Worm (Caenorhabditis elegans) whole organism, L1 larva: ENCODE data around the gene ugt-30.
"Not testable (repeated sequence)": the region's sequence is repeated elsewhere in the genome, so short reads cannot be mapped to it uniquely, and the experiment has no call there.

Experiments used
- C16A3.4 ChIP-seq: fragments of 150-350 bp; optimal IDR thresholded peaks from 2 replicates; lab custom pipeline; 2014; ENCODE audit warnings: missing biosample characterization, missing genetic modification characterization
- F16B12.6 ChIP-seq: fragments of 150-350 bp; optimal IDR thresholded peaks from 2 replicates; lab custom pipeline; 2014; ENCODE audit warnings: missing biosample characterization, missing genetic modification characterization
- aha-1 ChIP-seq: fragments of 150-350 bp; optimal IDR thresholded peaks from 2 replicates; lab custom pipeline; 2014; ENCODE audit warnings: missing biosample characterization, missing genetic modification characterization
- aly-2 ChIP-seq: fragments of 150-350 bp; optimal IDR thresholded peaks from 2 replicates; lab custom pipeline; 2014; ENCODE audit warnings: missing biosample characterization, missing genetic modification characterization
- ceh-63 ChIP-seq: fragments of 200-800 bp; sonication (Bioruptor generic); optimal IDR thresholded peaks from 2 replicates; lab custom pipeline; 2018; ENCODE audit warnings: mild to moderate bottlenecking, missing genetic modification characterization, missing compliant biosample characterization
- ceh-88 ChIP-seq: fragments of 200-800 bp; sonication (Bioruptor generic); IDR thresholded peaks from 2 replicates; pipeline ENCODE4 v1.3.6; 2022; ENCODE audit warnings: missing genetic modification characterization, missing compliant biosample characterization
- dsc-1 ChIP-seq: sonication (generic microtip); optimal IDR thresholded peaks from 2 replicates; lab custom pipeline; 2016; ENCODE audit warnings: mild to moderate bottlenecking, missing genetic modification characterization, missing compliant biosample characterization
- efl-3 ChIP-seq: fragments of 200-800 bp; sonication (Bioruptor generic); optimal IDR thresholded peaks from 2 replicates; lab custom pipeline; 2018; ENCODE audit warnings: mild to moderate bottlenecking, missing genetic modification characterization, missing compliant biosample characterization
- egl-13 ChIP-seq: sonication (generic microtip); optimal IDR thresholded peaks from 2 replicates; lab custom pipeline; 2016; ENCODE audit warnings: missing genotype, missing genetic modification reagents, missing genetic modification characterization, missing compliant biosample characterization
- egl-27 ChIP-seq, 2 experiments: fragments of 150-350 bp in 1 of 2; sonication (generic microtip); optimal IDR thresholded peaks; 3 replicates each; lab custom pipeline; 2017 to 2018; ENCODE audit warnings: missing biosample characterization in 2 of 2, missing genetic modification characterization in 2 of 2, missing genetic modification reagents in 2 of 2
- elt-2 ChIP-seq: sonication (generic microtip); optimal IDR thresholded peaks from 2 replicates; lab custom pipeline; 2016; ENCODE audit warnings: missing genetic modification characterization, mild to moderate bottlenecking, inconsistent platforms, missing compliant biosample characterization, missing genetic modification reagents
- fos-1 ChIP-seq: fragments of 150-350 bp; optimal IDR thresholded peaks from 2 replicates; lab custom pipeline; 2014; ENCODE audit warnings: missing biosample characterization, missing genetic modification characterization
- grh-1 ChIP-seq: fragments of 200-800 bp; sonication (Bioruptor generic); IDR thresholded peaks from 2 replicates; pipeline ENCODE4 v1.3.6; 2022; ENCODE audit warnings: missing genetic modification reagents, missing genetic modification characterization, missing compliant biosample characterization
- hlh-17 ChIP-seq: fragments of 200-800 bp; sonication (Bioruptor generic); optimal IDR thresholded peaks from 2 replicates; lab custom pipeline; 2018; ENCODE audit warnings: missing genetic modification characterization, mild to moderate bottlenecking, missing compliant biosample characterization, moderate library complexity, borderline replicate concordance
- hlh-4 ChIP-seq: sonication (generic microtip); optimal IDR thresholded peaks from 2 replicates; lab custom pipeline; 2016; ENCODE audit warnings: mild to moderate bottlenecking, missing genetic modification characterization, missing compliant biosample characterization
- hpl-2 ChIP-seq: fragments of 150-350 bp; optimal IDR thresholded peaks from 2 replicates; lab custom pipeline; 2014; ENCODE audit warnings: missing biosample characterization, missing genetic modification reagents, missing genetic modification characterization
- irx-1 ChIP-seq: sonication (generic microtip); optimal IDR thresholded peaks from 2 replicates; lab custom pipeline; 2016; ENCODE audit warnings: missing genetic modification characterization, missing compliant biosample characterization
- isw-1 ChIP-seq: fragments of 200-800 bp; sonication (Bioruptor generic); IDR thresholded peaks from 2 replicates; pipeline ENCODE4 v1.3.6; 2022; ENCODE audit warnings: missing genetic modification characterization, missing compliant biosample characterization
- jun-1 ChIP-seq: fragments of 150-350 bp; optimal IDR thresholded peaks from 2 replicates; lab custom pipeline; 2014; ENCODE audit warnings: missing biosample characterization, missing genetic modification reagents, missing genetic modification characterization
- lin-13 ChIP-seq: fragments of 150-350 bp; optimal IDR thresholded peaks from 2 replicates; lab custom pipeline; 2014; ENCODE audit warnings: missing biosample characterization, missing genetic modification reagents, missing genetic modification characterization
- lin-15B ChIP-seq: fragments of 150-350 bp; sonication (generic microtip); optimal IDR thresholded peaks from 3 replicates; lab custom pipeline; 2014; ENCODE audit warnings: missing biosample characterization, missing genetic modification characterization
- lin-39 ChIP-seq: fragments of 150-350 bp; optimal IDR thresholded peaks from 2 replicates; lab custom pipeline; 2014; ENCODE audit warnings: missing biosample characterization, missing genetic modification reagents, missing genetic modification characterization
- lsy-2 ChIP-seq, 2 experiments: fragments of 150-350 bp; optimal IDR thresholded peaks; 2 replicates each; lab custom pipeline; 2014; ENCODE audit warnings: missing biosample characterization in 2 of 2, missing genetic modification characterization in 2 of 2
- mdl-1 ChIP-seq, 2 experiments: fragments of 150-350 bp; optimal IDR thresholded peaks; 2 replicates each; lab custom pipeline; 2014 to 2017; ENCODE audit warnings: missing biosample characterization in 2 of 2, missing genetic modification characterization in 2 of 2, inconsistent platforms in 1 of 2
- nhr-11 ChIP-seq: fragments of 150-350 bp; optimal IDR thresholded peaks from 2 replicates; lab custom pipeline; 2014; ENCODE audit warnings: missing biosample characterization, missing genetic modification characterization
- nhr-20 ChIP-seq: sonication (generic microtip); optimal IDR thresholded peaks from 2 replicates; lab custom pipeline; 2016; ENCODE audit warnings: mild to moderate bottlenecking, missing genetic modification characterization, missing compliant biosample characterization
- nhr-237 ChIP-seq: fragments of 150-350 bp; optimal IDR thresholded peaks from 2 replicates; lab custom pipeline; 2014; ENCODE audit warnings: missing biosample characterization, missing genetic modification characterization
- nhr-47 ChIP-seq: sonication (generic microtip); optimal IDR thresholded peaks from 2 replicates; lab custom pipeline; 2016; ENCODE audit warnings: mild to moderate bottlenecking, missing genetic modification characterization, moderate library complexity, missing compliant biosample characterization
- nhr-71 ChIP-seq: sonication (generic microtip); optimal IDR thresholded peaks from 2 replicates; lab custom pipeline; 2016; ENCODE audit warnings: mild to moderate bottlenecking, missing genetic modification characterization, moderate library complexity, missing compliant biosample characterization
- nhr-84 ChIP-seq: sonication (generic microtip); optimal IDR thresholded peaks from 2 replicates; lab custom pipeline; 2017; ENCODE audit warnings: missing biosample characterization, missing genetic modification characterization
- nhr-90 ChIP-seq: sonication (generic microtip); optimal IDR thresholded peaks from 2 replicates; lab custom pipeline; 2016; ENCODE audit warnings: mild to moderate bottlenecking, missing genetic modification characterization, missing compliant biosample characterization; ENCODE audit not compliant: poor library complexity
- pqm-1 ChIP-seq: sonication (generic microtip); optimal IDR thresholded peaks from 3 replicates; lab custom pipeline; 2017; ENCODE audit warnings: missing biosample characterization, missing genetic modification characterization
- rnt-1 ChIP-seq: sonication (generic microtip); optimal IDR thresholded peaks from 2 replicates; lab custom pipeline; 2016; ENCODE audit warnings: mild to moderate bottlenecking, missing genetic modification characterization, moderate library complexity, missing compliant biosample characterization
- snpc-4 ChIP-seq: fragments of 150-350 bp; optimal IDR thresholded peaks from 2 replicates; lab custom pipeline; 2014; ENCODE audit warnings: missing biosample characterization, missing genetic modification characterization
- sptf-1 ChIP-seq: fragments of 150-350 bp; optimal IDR thresholded peaks from 2 replicates; lab custom pipeline; 2014; ENCODE audit warnings: missing biosample characterization, missing genetic modification characterization
- sup-37 ChIP-seq: fragments of 200-800 bp; sonication (Bioruptor generic); optimal IDR thresholded peaks from 2 replicates; lab custom pipeline; 2018; ENCODE audit warnings: mild to moderate bottlenecking, missing genetic modification characterization, missing compliant biosample characterization
- swsn-7 ChIP-seq: sonication (generic microtip); optimal IDR thresholded peaks from 2 replicates; lab custom pipeline; 2016; ENCODE audit warnings: missing genetic modification characterization, missing compliant biosample characterization
- tlp-1 ChIP-seq: fragments of 150-350 bp; optimal IDR thresholded peaks from 2 replicates; lab custom pipeline; 2014; ENCODE audit warnings: missing biosample characterization, missing genetic modification characterization
- unc-30 ChIP-seq: sonication (generic microtip); optimal IDR thresholded peaks from 2 replicates; lab custom pipeline; 2017; ENCODE audit warnings: missing biosample characterization, missing genetic modification characterization
- unc-62 ChIP-seq: fragments of 150-350 bp; optimal IDR thresholded peaks from 2 replicates; lab custom pipeline; 2014; ENCODE audit warnings: missing biosample characterization, missing genetic modification reagents, missing genetic modification characterization
- ztf-11 ChIP-seq, 2 experiments: sonication (generic microtip); optimal IDR thresholded peaks; 2 replicates each; lab custom pipeline; 2016 to 2017; ENCODE audit warnings: missing genetic modification characterization in 2 of 2, missing biosample characterization in 1 of 2, missing compliant biosample characterization in 1 of 2
- ztf-4 ChIP-seq: fragments of 150-350 bp; optimal IDR thresholded peaks from 2 replicates; lab custom pipeline; 2014; ENCODE audit warnings: missing biosample characterization, missing genetic modification characterization

The ugt-30 gene

ce11 chrV:15127413-15127812 lies 2.4 kb upstream of the ugt-30 start, which contains the start of gene srj-27:
srj-27 (minus strand) TSS chrV:15127513.
- TF ChIP-seq aly-2 (tag; lab: Kevin White, UChicago) (no peak), egl-13 (tag; lab: Kevin White, UChicago) (no peak), mdl-1 (tag; optimal IDR thresholded peaks at IDR 0.05; lab: Kevin White, UChicago) (no peak), tlp-1 (tag; lab: Kevin White, UChicago) (no peak), isw-1 (GFP tag; lab: Robert Waterston, UW) (no peak)

ce11 chrV:15119517-15119916 lies 5.5 kb downstream of the ugt-30 start, which contains the start of gene flor-1:
flor-1 (minus strand) TSS chrV:15119617.
- no peak for TF ChIP-seq lin-13 (GFP tag; lab: Kevin White, UChicago)
- TF ChIP-seq nhr-20 (tag; lab: Kevin White, UChicago), result peak; percentile 18
- no peak for TF ChIP-seq sptf-1 (tag; lab: Kevin White, UChicago)
- TF ChIP-seq grh-1 (GFP tag; lab: Robert Waterston, UW), result no peak

- not testable (repeated sequence) for TF ChIP-seq ceh-88 (GFP tag; lab: Robert Waterston, UW); F16B12.6; pqm-1
- TF ChIP-seq, all 84 proteins: peak for 0; not testable (repeated sequence) for 84
These were observed 9.1 kb downstream of the ugt-30 start, which contains the start of gene T01G5.8 for ce11 chrV:15115968-15116367. T01G5.8 (plus strand) TSS chrV:15116268.

- no peak for TF ChIP-seq ztf-11 (tag; optimal IDR thresholded peaks at IDR 0.05; lab: Kevin White, UChicago)
- no peak for TF ChIP-seq aly-2 (tag; lab: Kevin White, UChicago)
- TF ChIP-seq hlh-4 (tag; lab: Kevin White, UChicago), result no peak
- TF ChIP-seq elt-2, result no peak
- TF ChIP-seq nhr-237 (tag; lab: Kevin White, UChicago), result no peak
- no peak for TF ChIP-seq lin-15B
- no peak for TF ChIP-seq fos-1 (tag; lab: Kevin White, UChicago)
- no peak for TF ChIP-seq sup-37
- no peak for TF ChIP-seq rnt-1 (tag; lab: Kevin White, UChicago)
- TF ChIP-seq efl-3, result no peak
- no peak for TF ChIP-seq lin-39 (tag; lab: Kevin White, UChicago)
- TF ChIP-seq pqm-1, result no peak
- TF ChIP-seq nhr-47 (tag; lab: Kevin White, UChicago), result no peak
- TF ChIP-seq unc-62 (GFP tag; lab: Kevin White, UChicago), result no peak
- no peak for TF ChIP-seq nhr-84 (tag; lab: Kevin White, UChicago)
- TF ChIP-seq unc-30 (tag; lab: Kevin White, UChicago), result no peak
- TF ChIP-seq aha-1 (tag; lab: Kevin White, UChicago), result no peak
- TF ChIP-seq nhr-71, result no peak
These were observed 11.1 kb downstream of the ugt-30 start, which contains the start of gene T01G5.6 for ce11 chrV:15113992-15114391. T01G5.6 (minus strand) TSS chrV:15114092.

ce11 chrV:15111660-15112059 lies 13.4 kb downstream of the ugt-30 start, which contains the start of gene T01G5.7:
T01G5.7 (plus strand) TSS chrV:15111960.
- no peak for TF ChIP-seq rnt-1 (tag; lab: Kevin White, UChicago)
- TF ChIP-seq sptf-1 (tag; lab: Kevin White, UChicago), result no peak
- no peak for TF ChIP-seq dsc-1 (tag; lab: Kevin White, UChicago)
- no peak for TF ChIP-seq egl-27 (tag; optimal IDR thresholded peaks at IDR 0.05; lab: Kevin White, UChicago)
- no peak for TF ChIP-seq ceh-63 (GFP tag; lab: Kevin White, UChicago)
- no peak for TF ChIP-seq snpc-4 (tag; lab: Kevin White, UChicago)
- no peak for TF ChIP-seq C16A3.4 (tag; lab: Kevin White, UChicago)
- no peak for TF ChIP-seq nhr-90 (tag; lab: Kevin White, UChicago)
- no peak for TF ChIP-seq ztf-4 (tag; lab: Kevin White, UChicago)
- TF ChIP-seq irx-1, result no peak
- TF ChIP-seq hlh-17 (GFP tag; lab: Kevin White, UChicago), result no peak
- no peak for TF ChIP-seq unc-30 (tag; lab: Kevin White, UChicago)
- TF ChIP-seq lsy-2 (tag; optimal IDR thresholded peaks at IDR 0.05; lab: Kevin White, UChicago), result no peak
- TF ChIP-seq hpl-2, result no peak
- no peak for TF ChIP-seq jun-1 (tag; lab: Kevin White, UChicago)
- TF ChIP-seq aha-1 (tag; lab: Kevin White, UChicago), result no peak
- TF ChIP-seq nhr-11 (tag; lab: Kevin White, UChicago), result no peak
- no peak for TF ChIP-seq swsn-7
